Fruit fly (Drosophila melanogaster) whole organism, wandering third instar larva: ENCODE measurements around the gene TwdlX.

Experiments
- HLH106 ChIP-seq: fragments of 200-800 bp; optimal IDR thresholded peaks from 3 replicates; lab custom pipeline; 2019; ENCODE audit warnings: missing biosample characterization, mild to moderate bottlenecking, missing genetic modification characterization, moderate library complexity
- Hr83 ChIP-seq: fragments of 200-300 bp; sonication (Bioruptor generic); optimal IDR thresholded peaks from 2 replicates; lab custom pipeline; 2016; ENCODE audit warnings: missing biosample characterization, mild to moderate bottlenecking, missing genetic modification characterization, moderate library complexity; ENCODE audit not compliant: poor library complexity, severe bottlenecking
- Vsx2 ChIP-seq: fragments of 200-300, 225-300 bp; sonication (Bioruptor generic); optimal IDR thresholded peaks from 2 replicates; lab custom pipeline; 2018; ENCODE audit warnings: missing biosample characterization, missing genetic modification characterization; ENCODE audit not compliant: partially characterized antibody
- usp ChIP-seq: fragments of >200 bp; optimal IDR thresholded peaks from 2 replicates; lab custom pipeline; 2017; ENCODE audit warnings: missing biosample characterization, missing genetic modification characterization

DNA sequence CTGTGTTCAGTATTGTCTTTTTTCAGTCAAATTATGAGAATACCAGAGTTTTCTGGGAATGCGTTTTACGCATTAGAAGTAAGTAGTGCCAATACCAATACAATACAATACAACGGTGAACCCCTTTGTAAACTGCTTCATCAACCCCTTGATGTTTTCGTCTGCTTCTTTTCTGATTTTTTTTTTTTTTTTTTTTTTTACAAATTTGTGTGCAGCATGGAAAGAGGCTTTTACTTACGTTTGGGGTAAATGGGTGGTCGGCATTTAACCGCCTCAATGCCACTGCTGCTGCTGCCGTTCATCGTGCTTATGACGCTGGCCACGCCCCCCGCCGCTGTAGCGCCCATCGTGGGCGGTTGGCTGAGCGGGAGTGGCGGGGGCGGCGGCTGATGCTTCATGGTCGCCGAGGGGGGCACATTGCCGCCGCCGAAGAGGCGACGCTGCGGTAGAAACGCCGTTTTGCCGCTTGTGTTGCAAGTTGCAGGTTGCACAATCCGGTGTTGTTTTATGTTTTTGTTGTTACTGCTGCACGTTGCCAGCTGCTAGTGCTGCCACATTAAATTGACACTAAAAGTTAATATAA lies 37.0 kb upstream of the TwdlX start:
- TF ChIP-seq HLH106 (tag; lab: Kevin White, UChicago) (no peak), usp (GFP tag; lab: Kevin White, UChicago) (no peak), Vsx2 (GFP tag; lab: Kevin White, UChicago) (no peak), Hr83 (GFP tag; lab: Kevin White, UChicago) (no peak)
